Fruit fly (Drosophila melanogaster) whole organism, embryonic: ENCODE data around the gene Rilpl.

Experiments used
- BtbVII ChIP-seq: fragments of 200-800 bp; sonication (Bioruptor generic); optimal IDR thresholded peaks from 3 replicates; lab custom pipeline; 2017; ENCODE audit warnings: missing biosample characterization, mild to moderate bottlenecking, missing genetic modification characterization
- CG10959 ChIP-seq: fragments of 200-800 bp; sonication (Bioruptor generic); IDR thresholded peaks from 2 replicates; pipeline ENCODE4 v1.3.6; 2022; ENCODE audit warnings: missing biosample characterization, missing genetic modification characterization
- CG11560 ChIP-seq: fragments of 200-800 bp; sonication (Bioruptor generic); IDR thresholded peaks from 3 replicates; pipeline ENCODE4 v1.3.6; 2022; ENCODE audit warnings: missing biosample characterization, missing genetic modification characterization
- CG12942 ChIP-seq: fragments of 200-800 bp; sonication (Bioruptor generic); optimal IDR thresholded peaks from 3 replicates; lab custom pipeline; 2016; ENCODE audit warnings: missing biosample characterization, missing genetic modification characterization
- CG15514 ChIP-seq: fragments of 200-800 bp; sonication (Bioruptor generic); optimal IDR thresholded peaks from 3 replicates; lab custom pipeline; 2017; ENCODE audit warnings: missing biosample characterization, missing genetic modification characterization, mild to moderate bottlenecking, moderate library complexity, missing genetic modification reagents
- CG1603 ChIP-seq: fragments of 200-800 bp; sonication (Bioruptor generic); optimal IDR thresholded peaks from 2 replicates; lab custom pipeline; 2019; ENCODE audit warnings: missing biosample characterization, mild to moderate bottlenecking, missing genetic modification characterization, moderate library complexity
- CG17829 ChIP-seq: fragments of 200-800 bp; optimal IDR thresholded peaks from 2 replicates; lab custom pipeline; 2019; ENCODE audit warnings: missing biosample characterization, mild to moderate bottlenecking, missing genetic modification characterization, moderate library complexity
- CG1792 ChIP-seq: fragments of 200-800 bp; sonication (Bioruptor generic); optimal IDR thresholded peaks from 2 replicates; lab custom pipeline; 2016; ENCODE audit warnings: missing biosample characterization, missing genetic modification characterization
- CG18619 ChIP-seq: fragments of 200-800 bp; sonication (Bioruptor generic); optimal IDR thresholded peaks from 3 replicates; lab custom pipeline; 2017; ENCODE audit warnings: missing biosample characterization, mild to moderate bottlenecking, missing genetic modification characterization
- CG30431 ChIP-seq: fragments of 200-800 bp; sonication (Bioruptor generic); optimal IDR thresholded peaks from 2 replicates; lab custom pipeline; 2017; ENCODE audit warnings: missing biosample characterization, missing genetic modification characterization
- CG32532 ChIP-seq: fragments of 200-800 bp; sonication (Bioruptor generic); IDR thresholded peaks from 2 replicates; pipeline ENCODE4 v1.3.6; 2022; ENCODE audit warnings: missing biosample characterization, missing genetic modification characterization
- CG4707 ChIP-seq: fragments of 200-800 bp; sonication (Bioruptor generic); optimal IDR thresholded peaks from 2 replicates; lab custom pipeline; 2018; ENCODE audit warnings: missing biosample characterization, mild to moderate bottlenecking, missing genetic modification characterization, moderate library complexity
- CG6683 ChIP-seq: fragments of 200-800 bp; sonication (Bioruptor generic); optimal IDR thresholded peaks from 2 replicates; lab custom pipeline; 2017; ENCODE audit warnings: missing biosample characterization, mild to moderate bottlenecking, missing genetic modification characterization, missing genetic modification reagents
- D19B ChIP-seq: fragments of 200-800 bp; sonication (Bioruptor generic); optimal IDR thresholded peaks from 2 replicates; lab custom pipeline; 2017; ENCODE audit warnings: missing biosample characterization, mild to moderate bottlenecking, missing genetic modification characterization
- Dbx ChIP-seq: fragments of 200-800 bp; sonication (Bioruptor generic); IDR thresholded peaks from 3 replicates; pipeline ENCODE4 v1.3.6; 2022; ENCODE audit warnings: missing biosample characterization, missing genetic modification characterization
- HHEX ChIP-seq: fragments of 200-800 bp; sonication (Bioruptor generic); optimal IDR thresholded peaks from 3 replicates; lab custom pipeline; 2017; ENCODE audit warnings: missing biosample characterization, mild to moderate bottlenecking, missing genetic modification characterization, missing genetic modification reagents
- HLH54F ChIP-seq: fragments of 200-800 bp; sonication (Bioruptor generic); optimal IDR thresholded peaks from 3 replicates; lab custom pipeline; 2016; ENCODE audit warnings: missing biosample characterization, missing genetic modification characterization
- HLHmδ ChIP-seq: fragments of 200-800 bp; sonication (Bioruptor generic); optimal IDR thresholded peaks from 2 replicates; lab custom pipeline; 2018; ENCODE audit warnings: missing biosample characterization, mild to moderate bottlenecking, missing genetic modification characterization, moderate library complexity
- Hand ChIP-seq: fragments of 200-800 bp; sonication (Bioruptor generic); optimal IDR thresholded peaks from 2 replicates; lab custom pipeline; 2017; ENCODE audit warnings: mild to moderate bottlenecking, missing biosample characterization, missing genetic modification reagents, missing genetic modification characterization
- Lhr ChIP-seq: fragments of 200-800 bp; sonication (Bioruptor generic); optimal IDR thresholded peaks from 3 replicates; lab custom pipeline; 2017; ENCODE audit warnings: mild to moderate bottlenecking, missing biosample characterization, missing genetic modification reagents, missing genetic modification characterization
- Nf-YA ChIP-seq: fragments of 200-800 bp; sonication (Bioruptor generic); IDR thresholded peaks from 2 replicates; pipeline ENCODE4 v1.3.6; 2022; ENCODE audit warnings: missing biosample characterization, missing genetic modification characterization
- Oli ChIP-seq: fragments of 200-800 bp; sonication (Bioruptor generic); optimal IDR thresholded peaks from 2 replicates; lab custom pipeline; 2018; ENCODE audit warnings: missing biosample characterization, mild to moderate bottlenecking, missing genetic modification characterization, moderate library complexity
- Rx ChIP-seq: fragments of 200-800 bp; sonication (Bioruptor generic); IDR thresholded peaks from 2 replicates; pipeline ENCODE4 v1.3.6; 2022; ENCODE audit warnings: missing biosample characterization, missing genetic modification characterization
- Spps ChIP-seq: fragments of 200-800 bp; sonication (Bioruptor generic); optimal IDR thresholded peaks from 2 replicates; lab custom pipeline; 2018; ENCODE audit warnings: missing biosample characterization, mild to moderate bottlenecking, missing genetic modification characterization
- Tbp ChIP-seq: fragments of >200 bp; optimal IDR thresholded peaks from 2 replicates; lab custom pipeline; 2018; ENCODE audit warnings: missing biosample characterization, missing genetic modification characterization
- bowl ChIP-seq: fragments of 200-800 bp; sonication (Bioruptor generic); IDR thresholded peaks from 2 replicates; pipeline ENCODE4 v1.3.6; 2022; ENCODE audit warnings: missing biosample characterization, missing genetic modification characterization
- chinmo ChIP-seq: fragments of 200-800 bp; sonication (Bioruptor generic); IDR thresholded peaks from 4 replicates; pipeline ENCODE4 v1.3.6; 2022; ENCODE audit warnings: missing biosample characterization, missing genetic modification characterization; ENCODE audit not compliant: partially characterized antibody
- ci ChIP-seq: fragments of 200-800 bp; sonication (Bioruptor generic); IDR thresholded peaks from 3 replicates; pipeline ENCODE4 v1.3.6; 2022; ENCODE audit warnings: missing biosample characterization, missing genetic modification characterization
- crp ChIP-seq, 2 experiments: fragments of 200-800 bp; sonication (Bioruptor generic); optimal IDR thresholded peaks; 2 replicates in 1 of 2; 3 replicates in 1 of 2; lab custom pipeline; 2017; ENCODE audit warnings: missing biosample characterization in 2 of 2, missing genetic modification characterization in 2 of 2, mild to moderate bottlenecking in 1 of 2, moderate library complexity in 1 of 2
- dysf ChIP-seq: fragments of 200-800 bp; sonication (Bioruptor generic); IDR thresholded peaks from 3 replicates; pipeline ENCODE4 v1.3.6; 2022; ENCODE audit warnings: missing biosample characterization, missing genetic modification characterization
- fd102C ChIP-seq: fragments of 200-800 bp; sonication (Bioruptor generic); optimal IDR thresholded peaks from 2 replicates; lab custom pipeline; 2018; ENCODE audit warnings: missing biosample characterization, mild to moderate bottlenecking, missing genetic modification characterization, moderate library complexity
- gcm ChIP-seq: fragments of 200-800 bp; sonication (Bioruptor generic); optimal IDR thresholded peaks from 2 replicates; lab custom pipeline; 2019; ENCODE audit warnings: missing biosample characterization, mild to moderate bottlenecking, missing genetic modification characterization, moderate library complexity
- lov ChIP-seq, 2 experiments: fragments of 200-800 bp in 1 of 2; fragments of >200 bp in 1 of 2; sonication (Bioruptor generic) in 1 of 2; IDR thresholded peaks in 1 of 2; optimal IDR thresholded peaks in 1 of 2; 2 replicates in 1 of 2; 3 replicates in 1 of 2; pipeline versions ENCODE4 v1.3.6 to Lab custom; 2017 to 2022; ENCODE audit warnings: missing biosample characterization in 1 of 2, missing genetic modification characterization in 1 of 2
- mirr ChIP-seq: fragments of 200-800 bp; sonication (Bioruptor generic); optimal IDR thresholded peaks from 3 replicates; lab custom pipeline; 2018; ENCODE audit warnings: missing biosample characterization, mild to moderate bottlenecking, missing genetic modification characterization
- odd ChIP-seq: fragments of 200-800 bp; sonication (Bioruptor generic); optimal IDR thresholded peaks from 2 replicates; lab custom pipeline; 2017; ENCODE audit warnings: missing biosample characterization, mild to moderate bottlenecking, missing genetic modification characterization
- pros ChIP-seq: fragments of 200-800 bp; sonication (Bioruptor generic); optimal IDR thresholded peaks from 3 replicates; lab custom pipeline; 2019; ENCODE audit warnings: missing biosample characterization, mild to moderate bottlenecking, missing genetic modification characterization, moderate library complexity
- sqz ChIP-seq: fragments of 200-800 bp; sonication (Bioruptor generic); optimal IDR thresholded peaks from 3 replicates; lab custom pipeline; 2018; ENCODE audit warnings: missing biosample characterization, mild to moderate bottlenecking, missing genetic modification characterization
- tin ChIP-seq: fragments of 200-800 bp; sonication (Bioruptor generic); optimal IDR thresholded peaks from 3 replicates; lab custom pipeline; 2016; ENCODE audit warnings: missing biosample characterization, missing genetic modification characterization
- trem ChIP-seq: fragments of 200-800 bp; optimal IDR thresholded peaks from 3 replicates; lab custom pipeline; 2019; ENCODE audit warnings: missing biosample characterization, mild to moderate bottlenecking, missing genetic modification characterization, moderate library complexity
- unpg ChIP-seq: fragments of 200-800 bp; sonication (Bioruptor generic); optimal IDR thresholded peaks from 3 replicates; lab custom pipeline; 2018; ENCODE audit warnings: missing biosample characterization, mild to moderate bottlenecking, missing genetic modification characterization, moderate library complexity
- vnd ChIP-seq: fragments of 200-800 bp; sonication (Bioruptor generic); IDR thresholded peaks from 3 replicates; pipeline ENCODE4 v1.3.6; 2022; ENCODE audit warnings: missing biosample characterization, missing genetic modification characterization; ENCODE audit not compliant: partially characterized antibody
- zen ChIP-seq: fragments of 200-800 bp; sonication (Bioruptor generic); optimal IDR thresholded peaks from 3 replicates; lab custom pipeline; 2018; ENCODE audit warnings: missing biosample characterization, mild to moderate bottlenecking, missing genetic modification characterization, moderate library complexity
- zf30C ChIP-seq: fragments of 200-800 bp; sonication (Bioruptor generic); optimal IDR thresholded peaks from 3 replicates; lab custom pipeline; 2018; ENCODE audit warnings: missing biosample characterization, mild to moderate bottlenecking, missing genetic modification characterization

Rilpl gene

DNA sequence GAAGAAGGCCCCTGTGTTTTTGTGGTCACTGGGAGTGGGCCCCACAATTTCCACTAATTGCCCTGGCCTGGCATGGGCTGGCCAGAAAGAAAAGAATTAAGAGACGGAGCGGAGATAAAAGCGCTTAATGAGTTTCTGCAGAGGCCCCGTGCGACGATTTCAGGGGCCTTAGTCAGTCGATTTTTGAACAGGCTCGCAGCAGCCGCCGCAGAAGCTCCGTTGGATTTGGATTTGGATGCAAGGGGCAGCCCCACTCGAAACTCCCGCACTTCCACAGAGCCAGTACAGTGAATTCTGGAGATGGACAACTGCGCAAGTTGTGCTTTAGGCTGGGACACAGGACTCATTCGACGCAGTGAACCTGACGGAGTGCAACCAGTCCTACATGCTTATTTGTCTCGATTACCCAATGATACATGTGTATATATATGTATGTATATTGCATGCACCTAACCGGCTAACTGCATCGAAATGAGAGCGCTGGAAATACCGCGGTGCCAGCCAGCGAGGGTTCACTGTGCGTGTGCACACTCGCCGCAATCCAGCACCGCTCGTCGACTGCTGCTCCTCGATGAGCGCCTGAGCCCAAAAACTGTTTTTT, 5.7 kb downstream of the Rilpl start (continued):
- no peak for TF ChIP-seq chinmo (GFP tag; lab: Robert Waterston, UW)
- peak; percentile 41 for TF ChIP-seq CG12942 (GFP tag; lab: Kevin White, UChicago)
- TF ChIP-seq fd102C (GFP tag; lab: Kevin White, UChicago): no peak
- TF ChIP-seq CG6683 (GFP tag; lab: Kevin White, UChicago): no peak
- TF ChIP-seq HHEX: peak; percentile 40
- TF ChIP-seq unpg: peak; percentile 59
- peak; percentile 81 for TF ChIP-seq CG1603 (tag; lab: Kevin White, UChicago)
- no peak for TF ChIP-seq Nf-YA (GFP tag; lab: Robert Waterston, UW)
- TF ChIP-seq vnd (GFP tag; lab: Robert Waterston, UW): no peak
- peak; percentile 2 for TF ChIP-seq gcm
- no peak for TF ChIP-seq CG10959 (GFP tag; lab: Robert Waterston, UW)
- TF ChIP-seq D19B: peak; percentile 43
- peak; percentile 64 for TF ChIP-seq tin (GFP tag; lab: Kevin White, UChicago)
- TF ChIP-seq Dbx (GFP tag; lab: Robert Waterston, UW): no peak; the same call in 2 of the 3 replicates
- TF ChIP-seq zen (tag; lab: Kevin White, UChicago): no peak
- no peak for TF ChIP-seq BtbVII
- TF ChIP-seq sqz (GFP tag; lab: Kevin White, UChicago): no peak
- no peak for TF ChIP-seq zf30C (GFP tag; lab: Kevin White, UChicago)
- peak; percentile 42 for TF ChIP-seq CG15514 (GFP tag; lab: Kevin White, UChicago)
- peak; percentile 58 for TF ChIP-seq Rx (GFP tag; lab: Robert Waterston, UW)
- no peak for TF ChIP-seq mirr
- TF ChIP-seq pros (GFP tag; lab: Kevin White, UChicago): no peak
- TF ChIP-seq lov (optimal IDR thresholded peaks at IDR 0.05; lab: Kevin White, UChicago): no peak
- 0 out of 3 replicates have a peak, but pooled peaks have one; percentile 47 for TF ChIP-seq lov (GFP tag; IDR thresholded peaks at IDR 0.05; lab: Robert Waterston, UW)
- peak; percentile 57 for TF ChIP-seq HLH54F (GFP tag; lab: Kevin White, UChicago)
- peak; percentile 20 for TF ChIP-seq CG4707 (GFP tag; lab: Kevin White, UChicago)
- no peak for TF ChIP-seq Lhr (GFP tag; lab: Kevin White, UChicago)
- TF ChIP-seq CG32532 (GFP tag; lab: Robert Waterston, UW): peak; percentile 58
- no peak for TF ChIP-seq trem (tag; lab: Kevin White, UChicago)
- TF ChIP-seq Hand: peak; percentile 30
- TF ChIP-seq CG18619 (GFP tag; lab: Kevin White, UChicago): peak; percentile 56
- peak; percentile 61 for TF ChIP-seq ci (GFP tag; lab: Robert Waterston, UW)
- peak; percentile 57 for TF ChIP-seq CG30431 (GFP tag; lab: Kevin White, UChicago)
- peak; percentile 87 for TF ChIP-seq dysf (GFP tag; lab: Robert Waterston, UW)
- peak; percentile 39 for TF ChIP-seq odd (GFP tag; lab: Kevin White, UChicago)
- peak; percentile 51; the same call in 1 of the 3 replicates for TF ChIP-seq CG11560 (tag; lab: Robert Waterston, UW)
- no peak for TF ChIP-seq Spps (tag; lab: Kevin White, UChicago)
- no peak for TF ChIP-seq HLHmδ (GFP tag; lab: Kevin White, UChicago)
- peak; percentile 50; the same call in 1 of the 2 replicates for TF ChIP-seq bowl (GFP tag; lab: Robert Waterston, UW)
- TF ChIP-seq Tbp (GFP tag; lab: Kevin White, UChicago): no peak
- peak; percentile 66 for TF ChIP-seq Oli (tag; lab: Kevin White, UChicago)
- no peak for TF ChIP-seq crp (GFP tag; optimal IDR thresholded peaks at IDR 0.05; lab: Kevin White, UChicago)
- TF ChIP-seq CG17829 (tag; lab: Kevin White, UChicago): peak; percentile 36
- no peak for TF ChIP-seq CG1792
